Worm (Caenorhabditis elegans) whole organism, L3 larva: ENCODE measurements around the gene F54E2.5.

Experiments
- ceh-9 ChIP-seq: sonication (generic microtip); optimal IDR thresholded peaks from 2 replicates; lab custom pipeline; 2018; ENCODE audit warnings: missing biosample characterization, missing genetic modification characterization
- fos-1 ChIP-seq: fragments of 150-350 bp; optimal IDR thresholded peaks from 2 replicates; lab custom pipeline; 2014; ENCODE audit warnings: missing biosample characterization, missing genetic modification characterization
- lin-15B ChIP-seq: fragments of 150-350 bp; optimal IDR thresholded peaks from 2 replicates; lab custom pipeline; 2014; ENCODE audit warnings: missing biosample characterization, missing genetic modification characterization
- lin-39 ChIP-seq: fragments of 150-350 bp; optimal IDR thresholded peaks from 2 replicates; lab custom pipeline; 2018; ENCODE audit warnings: missing biosample characterization, missing genetic modification reagents, missing genetic modification characterization
- nhr-237 ChIP-seq: fragments of 150-350 bp; optimal IDR thresholded peaks from 2 replicates; lab custom pipeline; 2014; ENCODE audit warnings: missing biosample characterization, missing genetic modification characterization
- nhr-28 ChIP-seq: fragments of 150-350 bp; optimal IDR thresholded peaks from 2 replicates; lab custom pipeline; 2014; ENCODE audit warnings: missing biosample characterization, missing genetic modification characterization

ce11 chrV:2861505-2861904, 45.6 kb upstream of the F54E2.5 start, which contains the start of gene srh-270:
- no peak for TF ChIP-seq lin-15B
- no peak for TF ChIP-seq ceh-9
- TF ChIP-seq fos-1 (tag; lab: Kevin White, UChicago) = no peak
- TF ChIP-seq lin-39 (tag; lab: Kevin White, UChicago) = no peak
- no peak for TF ChIP-seq nhr-28 (tag; lab: Kevin White, UChicago)
- TF ChIP-seq nhr-237 (tag; lab: Kevin White, UChicago) = no peak
